Worm (Caenorhabditis elegans) whole organism, L1 larva: ENCODE measurements around the gene sars-1.

Experiments
- mep-1 ChIP-seq: fragments of 150-350 bp; optimal IDR thresholded peaks from 2 replicates; lab custom pipeline; 2014; ENCODE audit warnings: missing biosample characterization, missing genetic modification characterization
- pax-3 ChIP-seq: fragments of 200-800 bp; sonication (Bioruptor generic); optimal IDR thresholded peaks from 2 replicates; lab custom pipeline; 2018; ENCODE audit warnings: mild to moderate bottlenecking, missing genetic modification characterization, moderate library complexity, missing compliant biosample characterization
- zip-4 ChIP-seq: fragments of 200-800 bp; sonication (Bioruptor generic); optimal IDR thresholded peaks from 2 replicates; lab custom pipeline; 2018; ENCODE audit warnings: mild to moderate bottlenecking, missing genetic modification characterization, moderate library complexity, missing compliant biosample characterization

ce11 chrIV:9963945-9964344, 39.6 kb upstream of the sars-1 start, which contains the start of gene T13H10.2:
- TF ChIP-seq mep-1 (tag; lab: Kevin White, UChicago) (no peak), pax-3 (tag; lab: Kevin White, UChicago) (no peak), zip-4 (no peak)
